Fruit fly (Drosophila melanogaster) whole organism, prepupa: ENCODE results near the gene Vps26.

Experiments used
- Blimp-1 ChIP-seq: fragments of 200-800 bp; sonication (Bioruptor generic); optimal IDR thresholded peaks from 3 replicates; lab custom pipeline; 2017; ENCODE audit warnings: missing biosample characterization, missing genetic modification characterization, mild to moderate bottlenecking, moderate library complexity, missing genetic modification reagents
- CG11762 ChIP-seq: fragments of 200-800 bp; sonication (Bioruptor generic); optimal IDR thresholded peaks from 3 replicates; lab custom pipeline; 2016; ENCODE audit warnings: missing biosample characterization, missing genetic modification characterization; ENCODE audit not compliant: insufficient read depth
- CG4318 ChIP-seq: fragments of 200-800 bp; sonication (Bioruptor generic); optimal IDR thresholded peaks from 3 replicates; lab custom pipeline; 2017; ENCODE audit warnings: missing biosample characterization, mild to moderate bottlenecking, missing genetic modification characterization
- CG6792 ChIP-seq: fragments of 200-800 bp; sonication (Bioruptor generic); optimal IDR thresholded peaks from 3 replicates; lab custom pipeline; 2016; ENCODE audit warnings: missing biosample characterization, missing genetic modification characterization
- Ets96B ChIP-seq: fragments of 200-800 bp; optimal IDR thresholded peaks from 2 replicates; lab custom pipeline; 2019; ENCODE audit warnings: missing biosample characterization, mild to moderate bottlenecking, missing genetic modification characterization, moderate library complexity
- Gug ChIP-seq: fragments of 200-800 bp; sonication (Bioruptor generic); IDR thresholded peaks from 2 replicates; pipeline ENCODE4 v1.3.6; 2022; ENCODE audit warnings: missing biosample characterization, missing genetic modification characterization
- Smox ChIP-seq: fragments of 200-800 bp; sonication (Bioruptor generic); optimal IDR thresholded peaks from 3 replicates; lab custom pipeline; 2016; ENCODE audit warnings: missing biosample characterization, missing genetic modification characterization
- Sox15 ChIP-seq: fragments of 200-800 bp; sonication (Bioruptor generic); optimal IDR thresholded peaks from 3 replicates; lab custom pipeline; 2016; ENCODE audit warnings: missing biosample characterization, missing genetic modification characterization
- achi ChIP-seq: fragments of 200-800 bp; sonication (Bioruptor generic); optimal IDR thresholded peaks from 3 replicates; lab custom pipeline; 2016; ENCODE audit warnings: missing biosample characterization, missing genetic modification characterization
- acj6 ChIP-seq: fragments of 200-800 bp; sonication (Bioruptor generic); optimal IDR thresholded peaks from 3 replicates; lab custom pipeline; 2016; ENCODE audit warnings: missing biosample characterization, missing genetic modification characterization
- fd85E ChIP-seq: fragments of 200-800 bp; sonication (Bioruptor generic); optimal IDR thresholded peaks from 3 replicates; lab custom pipeline; 2016; ENCODE audit warnings: missing biosample characterization, missing genetic modification characterization
- spab ChIP-seq: fragments of 200-800 bp; sonication (Bioruptor generic); optimal IDR thresholded peaks from 2 replicates; lab custom pipeline; 2017; ENCODE audit warnings: missing biosample characterization, mild to moderate bottlenecking, missing genetic modification characterization, missing genetic modification reagents
- topi ChIP-seq: fragments of 200-800 bp; sonication (Bioruptor generic); optimal IDR thresholded peaks from 3 replicates; lab custom pipeline; 2016; ENCODE audit warnings: missing biosample characterization, missing genetic modification characterization

dm6 chrX:1868586-1869111, 5.0 kb upstream of the Vps26 start, which contains the start of the genes CG14803 and Pex5:
- no peak for TF ChIP-seq CG4318 (GFP tag; lab: Kevin White, UChicago)
- no peak for TF ChIP-seq achi (GFP tag; lab: Kevin White, UChicago)
- TF ChIP-seq CG6792 (GFP tag; lab: Kevin White, UChicago) = no peak
- no peak for TF ChIP-seq CG11762 (GFP tag; lab: Kevin White, UChicago)
- TF ChIP-seq spab (GFP tag; lab: Kevin White, UChicago) = no peak
- no peak for TF ChIP-seq Sox15 (GFP tag; lab: Kevin White, UChicago)
- TF ChIP-seq Gug (GFP tag; lab: Robert Waterston, UW) = no peak
- TF ChIP-seq Blimp-1 (GFP tag; lab: Kevin White, UChicago) = no peak
- TF ChIP-seq Ets96B (tag; lab: Kevin White, UChicago) = no peak
- TF ChIP-seq topi (GFP tag; lab: Kevin White, UChicago) = no peak
- no peak for TF ChIP-seq Smox
- TF ChIP-seq acj6 (GFP tag; lab: Kevin White, UChicago) = no peak
- no peak for TF ChIP-seq fd85E (GFP tag; lab: Kevin White, UChicago)
